Fruit fly (Drosophila melanogaster): Measurements from ENCODE around the gene Vti1a.

Gene Vti1a

dm6 chr3L:642146-642864, 50.4 kb downstream of the Vti1a start (continued):
- TF ChIP-seq CG11762 (GFP tag; optimal IDR thresholded peaks at IDR 0.05; ENCODE audit: insufficient read depth) (peak; percentile 48), salr (GFP tag; optimal IDR thresholded peaks at IDR 0.05) (peak in 1 of 2 experiments; percentile 56), CG16779 (tag; optimal IDR thresholded peaks at IDR 0.05) (peak; percentile 2), Smox (GFP tag; optimal IDR thresholded peaks at IDR 0.05) (no peak), CG3919 (GFP tag; optimal IDR thresholded peaks at IDR 0.05) (peak; percentile 42), acj6 (GFP tag; optimal IDR thresholded peaks at IDR 0.05) (peak; percentile 29), ss (GFP tag; optimal IDR thresholded peaks at IDR 0.05) (no peak), Ets21C (GFP tag; optimal IDR thresholded peaks at IDR 0.05) (no peak), CG34406 (GFP tag; optimal IDR thresholded peaks at IDR 0.05) (peak; percentile 18), Eip93F (GFP tag; optimal IDR thresholded peaks at IDR 0.05) (no peak), Sox15 (GFP tag; optimal IDR thresholded peaks at IDR 0.05) (no peak), vri (GFP tag; optimal IDR thresholded peaks at IDR 0.05) (no peak), lz (GFP tag; optimal IDR thresholded peaks at IDR 0.05) (no peak), eg (GFP tag; IDR thresholded peaks at IDR 0.05) (0 out of 3 replicates have a peak, but pooled peaks have one; percentile 11), OdsH (GFP tag; optimal IDR thresholded peaks at IDR 0.05) (peak; percentile 55), achi (GFP tag; optimal IDR thresholded peaks at IDR 0.05) (peak; percentile 48), CG6854 (GFP tag; optimal IDR thresholded peaks at IDR 0.05) (no peak), Hr38 (GFP tag; optimal IDR thresholded peaks at IDR 0.05) (no peak), Met (GFP tag; optimal IDR thresholded peaks at IDR 0.05) (no peak), Gug (GFP tag; IDR thresholded peaks at IDR 0.05) (peak; percentile 29; the same call in 1 of the 2 replicates), CG32006 (GFP tag; optimal IDR thresholded peaks at IDR 0.05) (peak; percentile 82), Eip78C (GFP tag) (peak; percentile 72), CG6276 (GFP tag; optimal IDR thresholded peaks at IDR 0.05) (peak; percentile 43), CG10631 (GFP tag; optimal IDR thresholded peaks at IDR 0.05) (peak; percentile 57), CG10669 (GFP tag; optimal IDR thresholded peaks at IDR 0.05) (peak; percentile 49), spab (GFP tag; optimal IDR thresholded peaks at IDR 0.05) (peak; percentile 37), CG11902 (GFP tag; optimal IDR thresholded peaks at IDR 0.05) (no peak), CG6808 (GFP tag; optimal IDR thresholded peaks at IDR 0.05) (peak; percentile 56), fkh (GFP tag; optimal IDR thresholded peaks at IDR 0.05) (no peak), CG6792 (GFP tag; optimal IDR thresholded peaks at IDR 0.05) (no peak), CG8632 (GFP tag; optimal IDR thresholded peaks at IDR 0.05) (no peak), Sox102F (GFP tag; optimal IDR thresholded peaks at IDR 0.05) (no peak), fd85E (GFP tag; optimal IDR thresholded peaks at IDR 0.05) (no peak), CG8319 (GFP tag; optimal IDR thresholded peaks at IDR 0.05) (no peak), CG31627 (GFP tag; optimal IDR thresholded peaks at IDR 0.05) (no peak), Ets96B (tag; optimal IDR thresholded peaks at IDR 0.05) (peak; percentile 54), dsx (GFP tag; optimal IDR thresholded peaks at IDR 0.05; ENCODE audit: poor library complexity, severe bottlenecking) (peak; percentile 71), svp (GFP tag) (peak; percentile 25), CG1621 (tag; optimal IDR thresholded peaks at IDR 0.05) (no peak)

Measured in whole organism, prepupa.